Worm (Caenorhabditis elegans): Measurements from ENCODE around the gene C29E4.9.

DNA sequence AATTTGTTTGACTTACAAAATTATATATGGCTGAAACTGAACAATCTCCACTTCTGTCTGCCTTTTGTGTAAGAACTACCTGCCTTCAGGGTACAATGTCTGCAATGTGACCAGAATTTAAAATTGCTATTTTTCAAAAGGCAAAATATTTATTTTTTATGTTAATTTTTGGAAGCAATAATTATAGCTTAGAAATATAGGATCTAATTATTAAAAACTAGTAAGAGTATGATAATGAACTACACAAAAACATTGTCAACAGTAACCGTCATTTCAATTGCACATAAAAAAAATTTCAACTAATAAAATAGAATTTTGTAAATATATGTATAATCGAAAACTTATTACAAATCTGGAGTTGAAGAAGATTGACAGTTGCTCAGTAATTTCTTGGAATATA lies at the start of gene C29E4.9:
- TF ChIP-seq ceh-16 (tag; optimal IDR thresholded peaks at IDR 0.05) = no peak
- no peak for TF ChIP-seq elt-3 (tag; optimal IDR thresholded peaks at IDR 0.05)
- no peak for TF ChIP-seq ceh-82 (tag; optimal IDR thresholded peaks at IDR 0.05)
- no peak for TF ChIP-seq elt-1 (tag; optimal IDR thresholded peaks at IDR 0.05)
- TF ChIP-seq sea-2 (GFP tag; optimal IDR thresholded peaks at IDR 0.05) = no peak
- no peak for TF ChIP-seq nhr-23 (tag; optimal IDR thresholded peaks at IDR 0.05)
- no peak for TF ChIP-seq lin-15B (tag; optimal IDR thresholded peaks at IDR 0.05)
- no peak for TF ChIP-seq ama-1 (optimal IDR thresholded peaks at IDR 0.05)
- no peak for TF ChIP-seq nhr-237 (tag; optimal IDR thresholded peaks at IDR 0.05)
- no peak for TF ChIP-seq ztf-4 (tag; optimal IDR thresholded peaks at IDR 0.05)
- no peak for TF ChIP-seq nhr-28 (tag; optimal IDR thresholded peaks at IDR 0.05)
- no peak for TF ChIP-seq snpc-4 (tag; optimal IDR thresholded peaks at IDR 0.05)
- no peak for TF ChIP-seq mdl-1 (tag; optimal IDR thresholded peaks at IDR 0.05)

Data from whole organism, L3 larva.